Worm (Caenorhabditis elegans): Measurements from ENCODE around the gene F20C5.6.

ce11 chrIV:8730469-8730868, 42.5 kb downstream of the F20C5.6 start, which contains the start of gene F21D5.3:
- TF ChIP-seq nhr-11 (tag; optimal IDR thresholded peaks at IDR 0.05) (no peak), ama-1 (optimal IDR thresholded peaks at IDR 0.05) (no peak), unc-55 (GFP tag; optimal IDR thresholded peaks at IDR 0.05) (no peak), hlh-15 (tag; optimal IDR thresholded peaks at IDR 0.05) (no peak), unc-3 (GFP tag; conservative IDR thresholded peaks at IDR 0.05) (no peak), unc-3 (tag; optimal IDR thresholded peaks at IDR 0.05) (no peak), ttx-3 (tag; optimal IDR thresholded peaks at IDR 0.05) (no peak)

Data from whole organism, late embryonic.